Worm (Caenorhabditis elegans): ENCODE results near the gene C14H10.2.

The C14H10.2 gene

DNA sequence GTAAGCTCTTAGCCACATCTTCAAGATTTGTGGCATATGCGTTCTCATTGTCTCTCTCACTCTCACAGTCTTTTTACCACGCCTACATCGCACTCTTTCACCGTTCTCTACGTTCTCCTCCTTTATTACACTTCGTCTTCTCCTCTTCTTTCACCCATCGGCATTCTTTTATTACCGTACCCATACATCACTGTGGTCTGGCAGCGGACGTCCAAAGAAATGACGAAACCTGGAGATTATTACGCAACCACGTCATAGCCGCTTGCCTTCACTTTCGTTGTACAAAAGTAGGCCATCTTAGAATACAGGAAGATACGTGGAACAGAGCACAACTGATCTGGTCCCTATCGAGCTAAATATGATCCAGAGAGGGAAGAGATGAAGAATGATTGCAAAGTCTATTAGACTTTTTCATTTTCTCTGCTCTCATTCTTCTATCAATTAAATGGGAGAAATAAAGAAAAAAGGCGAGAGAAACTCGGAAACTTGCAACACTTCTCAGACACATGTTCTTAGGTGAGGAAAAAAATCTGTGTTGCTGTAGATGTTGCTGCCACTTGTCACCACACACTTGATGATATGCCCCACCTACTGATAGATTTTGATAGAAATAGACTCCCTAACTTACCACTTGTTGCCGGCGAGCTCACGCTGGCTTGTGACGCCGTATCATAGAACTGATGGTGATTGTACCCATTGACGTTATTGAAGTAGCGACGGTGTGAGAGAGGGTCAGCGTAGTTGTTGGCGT, 48.2 kb downstream of the C14H10.2 start:
- TF ChIP-seq pes-1 (GFP tag; IDR thresholded peaks at IDR 0.05) (peak; percentile 47; the same call in 1 of the 2 replicates), scrt-1 (GFP tag; IDR thresholded peaks at IDR 0.05) (no peak), flt-1 (GFP tag; IDR thresholded peaks at IDR 0.05) (0 out of 2 replicates have a peak, but pooled peaks have one; percentile 5), tbx-11 (GFP tag; IDR thresholded peaks at IDR 0.05) (0 out of 2 replicates have a peak, but pooled peaks have one; percentile 14), ceh-36 (tag; optimal IDR thresholded peaks at IDR 0.05) (peak; percentile 48), tra-4 (tag; optimal IDR thresholded peaks at IDR 0.05) (no peak), hmg-4 (GFP tag; optimal IDR thresholded peaks at IDR 0.05) (peak; percentile 7)

DNA sequence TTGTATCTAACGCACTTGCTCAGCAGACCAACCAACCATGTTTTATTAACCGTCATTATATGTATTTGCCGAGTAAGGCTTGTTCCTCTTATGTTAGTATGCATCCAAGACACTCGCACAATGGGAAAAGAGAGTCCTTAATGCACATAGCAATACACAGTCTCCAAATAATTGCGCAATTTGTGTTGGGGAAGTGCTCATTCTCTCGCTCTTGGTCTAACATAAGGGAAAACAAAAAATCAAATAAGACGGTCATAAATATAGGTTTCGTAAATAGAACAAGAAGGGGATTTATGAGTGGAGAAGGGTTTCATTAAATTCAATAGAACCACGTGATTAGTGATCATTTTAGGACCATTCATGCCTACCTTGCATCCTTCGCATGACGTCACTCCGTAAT, 49.2 kb downstream of the C14H10.2 start:
- TF ChIP-seq ceh-13 (GFP tag; optimal IDR thresholded peaks at IDR 0.05) (peak; percentile 11), ama-1 (optimal IDR thresholded peaks at IDR 0.05) (no peak), aly-1 (tag; optimal IDR thresholded peaks at IDR 0.05) (no peak), B0310.2 (tag; optimal IDR thresholded peaks at IDR 0.05) (no peak), pes-1 (GFP tag; IDR thresholded peaks at IDR 0.05) (peak; percentile 51; the same call in 1 of the 2 replicates)

DNA sequence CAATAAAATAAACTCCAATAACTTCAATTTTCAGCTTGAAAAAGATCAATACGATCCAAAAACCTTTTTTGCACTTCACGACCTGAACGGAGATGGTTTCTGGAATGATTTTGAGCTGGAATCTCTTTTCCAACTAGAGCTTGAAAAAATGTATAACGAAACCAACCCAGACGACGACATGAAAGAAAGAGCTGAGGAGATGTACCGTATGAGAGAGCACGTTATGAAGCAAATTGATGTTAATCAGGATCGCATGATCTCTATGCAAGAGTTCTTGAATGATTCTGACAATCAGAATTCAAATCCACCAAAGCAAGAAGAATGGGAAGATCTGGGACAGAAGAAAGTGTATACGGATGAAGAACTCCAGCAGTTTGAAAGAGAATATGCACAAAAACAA, 53.5 kb downstream of the C14H10.2 start:
- TF ChIP-seq hnd-1 (tag; optimal IDR thresholded peaks at IDR 0.05) (no peak), ceh-13 (GFP tag; optimal IDR thresholded peaks at IDR 0.05) (no peak), pes-1 (GFP tag; IDR thresholded peaks at IDR 0.05) (no peak), sea-1 (GFP tag; conservative IDR thresholded peaks at IDR 0.05) (no peak), B0310.2 (tag; optimal IDR thresholded peaks at IDR 0.05) (no peak), ceh-36 (tag; optimal IDR thresholded peaks at IDR 0.05) (no peak), hmbx-1 (tag; optimal IDR thresholded peaks at IDR 0.05) (no peak), ama-1 (optimal IDR thresholded peaks at IDR 0.05) (no peak), ets-7 (tag; optimal IDR thresholded peaks at IDR 0.05) (no peak)

DNA sequence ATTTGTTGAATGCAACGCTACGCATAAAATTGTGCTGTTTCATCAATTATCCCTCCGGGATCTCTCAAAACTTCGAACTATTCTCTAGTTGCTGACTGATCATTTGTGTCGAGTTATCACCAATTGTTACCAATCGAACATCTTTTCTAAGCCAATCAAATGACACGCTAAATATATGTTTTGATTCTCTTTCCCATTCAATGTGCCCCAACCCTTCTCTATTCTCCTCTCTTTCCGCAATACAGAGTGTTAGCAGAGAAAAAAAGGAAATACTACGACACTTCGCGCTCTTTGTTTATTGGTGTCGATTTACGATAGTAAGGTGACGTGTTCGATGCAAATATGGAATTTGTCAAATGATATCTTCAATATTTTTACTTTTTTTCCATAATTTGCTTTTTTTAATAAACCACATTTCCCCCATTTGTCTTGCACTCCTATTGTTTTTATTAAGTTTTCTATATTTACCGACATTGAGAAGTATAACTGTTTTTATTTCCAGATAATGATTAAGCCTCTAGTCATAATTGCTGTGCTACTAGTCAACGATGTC, 55.4 kb downstream of the C14H10.2 start, which contains the start of gene nucb-1:
TSS of gene nucb-1 (plus strand) at position 503 of the 553 bp plus-strand sequence.
- TF ChIP-seq hmg-4 (GFP tag; optimal IDR thresholded peaks at IDR 0.05): peak; percentile 5
- no peak for TF ChIP-seq pes-1 (GFP tag; IDR thresholded peaks at IDR 0.05)

DNA sequence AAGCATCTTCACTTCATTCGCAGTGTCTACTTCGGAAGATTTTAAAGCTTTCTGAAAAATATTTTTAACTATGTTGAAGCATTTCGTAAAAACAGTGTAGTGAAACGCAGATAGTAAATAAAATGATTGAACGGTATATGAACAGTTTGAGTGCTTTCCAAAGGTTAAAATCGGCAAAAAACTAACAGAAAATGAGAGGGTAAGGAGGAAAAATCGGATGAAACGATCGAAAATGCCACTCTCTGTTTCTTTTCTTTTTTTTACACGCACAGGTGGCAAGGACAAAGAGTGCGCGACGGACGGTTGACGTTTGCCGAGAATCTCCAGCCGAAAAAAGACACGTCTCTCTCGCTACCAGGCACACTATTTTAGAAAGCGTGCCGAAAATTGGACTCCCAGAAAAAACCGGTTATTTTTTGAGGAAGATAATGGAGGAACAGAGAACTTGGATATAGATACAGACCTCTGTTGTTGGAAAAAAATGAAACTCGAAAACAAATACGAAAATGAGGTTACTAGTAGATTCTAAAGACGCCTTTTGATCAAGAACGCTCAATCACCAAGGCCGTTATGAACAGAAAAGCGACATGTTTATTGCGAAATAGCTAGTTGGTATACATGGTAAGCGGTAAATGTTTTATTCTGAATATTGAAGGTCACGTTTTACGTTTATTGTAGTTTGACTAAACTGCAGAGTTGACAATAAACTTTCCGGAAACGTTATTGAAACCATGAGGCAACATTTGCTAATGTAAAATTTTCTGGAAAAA, 58.2 kb downstream of the C14H10.2 start, which contains the start of gene myrf-2:
TSS of gene myrf-2 (minus strand) at position 51 of the 770 bp plus-strand sequence.
- TF ChIP-seq tbx-11 (GFP tag; IDR thresholded peaks at IDR 0.05) (no peak), hmg-4 (GFP tag; optimal IDR thresholded peaks at IDR 0.05) (no peak), F13C5.2 (tag; optimal IDR thresholded peaks at IDR 0.05) (no peak), aly-1 (tag; optimal IDR thresholded peaks at IDR 0.05) (no peak), sea-1 (GFP tag; conservative IDR thresholded peaks at IDR 0.05) (no peak), tbx-37 (GFP tag; conservative IDR thresholded peaks at IDR 0.05) (no peak)

Data from whole organism, early embryonic.